Worm (Caenorhabditis elegans) whole organism, L3 larva: ENCODE measurements around the gene pstk-1.

Experiments used
- ZK546.5 ChIP-seq: sonication (generic microtip); optimal IDR thresholded peaks from 2 replicates; lab custom pipeline; 2017; ENCODE audit warnings: missing biosample characterization, missing genetic modification characterization
- aly-2 ChIP-seq: fragments of 150-350 bp; optimal IDR thresholded peaks from 2 replicates; lab custom pipeline; 2014; ENCODE audit warnings: missing biosample characterization, missing genetic modification characterization
- ama-1 ChIP-seq: fragments of 150-350 bp; optimal IDR thresholded peaks from 2 replicates; lab custom pipeline; 2018
- ceh-16 ChIP-seq: sonication (generic microtip); optimal IDR thresholded peaks from 2 replicates; lab custom pipeline; 2017; ENCODE audit warnings: missing biosample characterization, missing genetic modification characterization
- ceh-82 ChIP-seq: fragments of 150-350 bp; optimal IDR thresholded peaks from 2 replicates; lab custom pipeline; 2014; ENCODE audit warnings: missing biosample characterization, missing genetic modification characterization
- ceh-9 ChIP-seq: sonication (generic microtip); optimal IDR thresholded peaks from 2 replicates; lab custom pipeline; 2018; ENCODE audit warnings: missing biosample characterization, missing genetic modification characterization
- daf-12 ChIP-seq: fragments of 150-350 bp; optimal IDR thresholded peaks from 2 replicates; lab custom pipeline; 2014; ENCODE audit warnings: missing biosample characterization, missing genetic modification reagents, missing genetic modification characterization
- egl-27 ChIP-seq: sonication (generic microtip); optimal IDR thresholded peaks from 4 replicates; lab custom pipeline; 2017; ENCODE audit warnings: missing biosample characterization, missing genetic modification reagents, missing genetic modification characterization
- egl-5 ChIP-seq: fragments of 150-350 bp; optimal IDR thresholded peaks from 2 replicates; lab custom pipeline; 2017; ENCODE audit warnings: missing biosample characterization, missing genetic modification reagents, missing genetic modification characterization, inconsistent platforms
- elt-1 ChIP-seq: fragments of 150-350 bp; optimal IDR thresholded peaks from 2 replicates; lab custom pipeline; 2014; ENCODE audit warnings: missing biosample characterization, missing genetic modification characterization
- elt-2 ChIP-seq: sonication (generic microtip); optimal IDR thresholded peaks from 2 replicates; lab custom pipeline; 2016; ENCODE audit warnings: missing genetic modification reagents, mild to moderate bottlenecking, missing genetic modification characterization, missing compliant biosample characterization
- elt-3 ChIP-seq, 3 experiments: fragments of 150-350 bp in 1 of 3; sonication (generic microtip) in 2 of 3; optimal IDR thresholded peaks; 2 replicates in 2 of 3; 4 replicates in 1 of 3; lab custom pipeline; 2014 to 2017; ENCODE audit warnings: missing biosample characterization in 3 of 3, missing genetic modification characterization in 3 of 3
- fkh-2 ChIP-seq: fragments of 150-350 bp; optimal IDR thresholded peaks from 2 replicates; lab custom pipeline; 2014; ENCODE audit warnings: missing biosample characterization, missing genetic modification reagents, missing genetic modification characterization
- hmg-11 ChIP-seq: sonication (generic microtip); optimal IDR thresholded peaks from 2 replicates; lab custom pipeline; 2016; ENCODE audit warnings: missing genetic modification characterization, missing compliant biosample characterization
- jun-1 ChIP-seq: fragments of 150-350 bp; optimal IDR thresholded peaks from 2 replicates; lab custom pipeline; 2014; ENCODE audit warnings: missing biosample characterization, missing genetic modification reagents, missing genetic modification characterization
- lin-15B ChIP-seq: fragments of 150-350 bp; optimal IDR thresholded peaks from 2 replicates; lab custom pipeline; 2014; ENCODE audit warnings: missing biosample characterization, missing genetic modification characterization
- lsy-12 ChIP-seq: sonication (generic microtip); optimal IDR thresholded peaks from 2 replicates; lab custom pipeline; 2016; ENCODE audit warnings: mild to moderate bottlenecking, missing genetic modification characterization, missing compliant biosample characterization
- mml-1 ChIP-seq: fragments of 150-350 bp; sonication (generic microtip); optimal IDR thresholded peaks from 3 replicates; lab custom pipeline; 2014; ENCODE audit warnings: missing biosample characterization, missing genetic modification characterization
- nfya-1 ChIP-seq: sonication (generic microtip); optimal IDR thresholded peaks from 2 replicates; lab custom pipeline; 2017; ENCODE audit warnings: missing genetic modification characterization, mild to moderate bottlenecking, missing compliant biosample characterization, antibody characterized with exemption, moderate library complexity; ENCODE audit not compliant: insufficient read depth
- nhr-11 ChIP-seq: fragments of 150-350 bp; optimal IDR thresholded peaks from 2 replicates; lab custom pipeline; 2014; ENCODE audit warnings: missing biosample characterization, missing genetic modification characterization
- nhr-12 ChIP-seq: fragments of 150-350 bp; optimal IDR thresholded peaks from 2 replicates; lab custom pipeline; 2014; ENCODE audit warnings: missing biosample characterization, missing genetic modification characterization
- nhr-23 ChIP-seq: fragments of 150-350 bp; optimal IDR thresholded peaks from 2 replicates; lab custom pipeline; 2014; ENCODE audit warnings: missing biosample characterization, missing genetic modification reagents, missing genetic modification characterization
- nhr-237 ChIP-seq: fragments of 150-350 bp; optimal IDR thresholded peaks from 2 replicates; lab custom pipeline; 2014; ENCODE audit warnings: missing biosample characterization, missing genetic modification characterization
- nhr-28 ChIP-seq: fragments of 150-350 bp; optimal IDR thresholded peaks from 2 replicates; lab custom pipeline; 2014; ENCODE audit warnings: missing biosample characterization, missing genetic modification characterization
- nhr-43 ChIP-seq: sonication (generic microtip); optimal IDR thresholded peaks from 2 replicates; lab custom pipeline; 2016; ENCODE audit warnings: mild to moderate bottlenecking, missing genetic modification characterization, missing compliant biosample characterization; ENCODE audit not compliant: poor library complexity, severe bottlenecking
- nhr-67 ChIP-seq: fragments of 150-350 bp; optimal IDR thresholded peaks from 2 replicates; lab custom pipeline; 2014; ENCODE audit warnings: missing biosample characterization, missing genetic modification characterization
- nhr-76 ChIP-seq: fragments of 150-350 bp; sonication (generic microtip); optimal IDR thresholded peaks from 5 replicates; lab custom pipeline; 2014; ENCODE audit warnings: missing biosample characterization, missing genetic modification characterization
- pha-4 ChIP-seq: fragments of 150-350 bp; optimal IDR thresholded peaks from 2 replicates; lab custom pipeline; 2014; ENCODE audit warnings: missing biosample characterization, missing genetic modification reagents, missing genetic modification characterization
- pqm-1 ChIP-seq: fragments of 150-350 bp; optimal IDR thresholded peaks from 2 replicates; lab custom pipeline; 2017; ENCODE audit warnings: missing biosample characterization, missing genetic modification characterization, inconsistent platforms
- sea-2 ChIP-seq: fragments of 150-350 bp; sonication (generic microtip); optimal IDR thresholded peaks from 4 replicates; lab custom pipeline; 2014; ENCODE audit warnings: missing biosample characterization, missing genetic modification reagents, missing genetic modification characterization
- skn-1 ChIP-seq: fragments of 150-350 bp; optimal IDR thresholded peaks from 2 replicates; lab custom pipeline; 2014; ENCODE audit warnings: missing biosample characterization, missing genetic modification characterization
- snpc-4 ChIP-seq: fragments of 150-350 bp; optimal IDR thresholded peaks from 2 replicates; lab custom pipeline; 2014; ENCODE audit warnings: missing biosample characterization, missing genetic modification characterization
- tbx-2 ChIP-seq: sonication (generic microtip); optimal IDR thresholded peaks from 2 replicates; lab custom pipeline; 2016; ENCODE audit warnings: mild to moderate bottlenecking, missing genetic modification characterization, missing compliant biosample characterization
- unc-62 ChIP-seq: fragments of 150-350 bp; sonication (generic microtip); optimal IDR thresholded peaks from 4 replicates; lab custom pipeline; 2014; ENCODE audit warnings: missing biosample characterization, missing genetic modification reagents, missing genetic modification characterization
- zag-1 ChIP-seq: fragments of 150-350 bp; optimal IDR thresholded peaks from 2 replicates; lab custom pipeline; 2014; ENCODE audit warnings: missing biosample characterization, missing genetic modification characterization
- ztf-11 ChIP-seq: fragments of 150-350 bp; optimal IDR thresholded peaks from 2 replicates; lab custom pipeline; 2014; ENCODE audit warnings: missing biosample characterization, missing genetic modification characterization

The pstk-1 gene

ce11 chrIII:12426558-12426957 lies 39.9 kb upstream of the pstk-1 start, which contains the start of gene pie-1:
Gene pie-1, plus strand, starts transcription at chrIII:12426893.
- TF ChIP-seq nhr-43 (tag; lab: Kevin White, UChicago): no peak
- no peak for TF ChIP-seq lsy-12 (tag; lab: Kevin White, UChicago)
- TF ChIP-seq nhr-12 (tag; lab: Kevin White, UChicago): no peak
- TF ChIP-seq tbx-2 (tag; lab: Kevin White, UChicago): no peak
- no peak for TF ChIP-seq lin-15B
- TF ChIP-seq nhr-23 (tag; lab: Kevin White, UChicago): no peak
- no peak for TF ChIP-seq nhr-237 (tag; lab: Kevin White, UChicago)
- TF ChIP-seq nhr-67 (tag; lab: Kevin White, UChicago): no peak
- no peak for TF ChIP-seq snpc-4 (tag; lab: Kevin White, UChicago)
- TF ChIP-seq fkh-2: no peak
- no peak for TF ChIP-seq ceh-82
- TF ChIP-seq aly-2 (tag; lab: Kevin White, UChicago): no peak
- TF ChIP-seq elt-3 (tag; optimal IDR thresholded peaks at IDR 0.05; lab: Kevin White, UChicago): no peak

- TF ChIP-seq egl-5 (tag; lab: Kevin White, UChicago): no peak
- TF ChIP-seq hmg-11: no peak
- TF ChIP-seq jun-1: no peak
- TF ChIP-seq tbx-2 (tag; lab: Kevin White, UChicago): no peak
- peak; percentile 79 for TF ChIP-seq elt-1 (tag; lab: Kevin White, UChicago)
- no peak for TF ChIP-seq lsy-12 (tag; lab: Kevin White, UChicago)
- TF ChIP-seq nhr-67 (tag; lab: Kevin White, UChicago): no peak
- no peak for TF ChIP-seq daf-12 (tag; lab: Kevin White, UChicago)
- no peak for TF ChIP-seq nfya-1
Measured at ce11 chrIII:12427527-12428263, 38.7 kb upstream of the pstk-1 start.

- no peak for TF ChIP-seq nhr-11 (tag; lab: Kevin White, UChicago)
- no peak for TF ChIP-seq sea-2 (GFP tag; lab: Kevin White, UChicago)
- no peak for TF ChIP-seq tbx-2 (tag; lab: Kevin White, UChicago)
- TF ChIP-seq pha-4 (tag; lab: Kevin White, UChicago): no peak
- TF ChIP-seq elt-2 (tag; lab: Kevin White, UChicago): no peak
- no peak for TF ChIP-seq elt-3 (tag; optimal IDR thresholded peaks at IDR 0.05; lab: Kevin White, UChicago)
- TF ChIP-seq unc-62 (GFP tag; lab: Kevin White, UChicago): no peak
- TF ChIP-seq elt-1 (tag; lab: Kevin White, UChicago): no peak
- no peak for TF ChIP-seq pqm-1 (tag; lab: Kevin White, UChicago)
- TF ChIP-seq lsy-12 (tag; lab: Kevin White, UChicago): no peak
- TF ChIP-seq mml-1: no peak
- no peak for TF ChIP-seq jun-1
- no peak for TF ChIP-seq ama-1
- TF ChIP-seq skn-1 (tag; lab: Kevin White, UChicago): no peak
- TF ChIP-seq nhr-12 (tag; lab: Kevin White, UChicago): no peak
Measured at ce11 chrIII:12428264-12428627, 38.2 kb upstream of the pstk-1 start.

- TF ChIP-seq nhr-237 (tag; lab: Kevin White, UChicago): no peak
- TF ChIP-seq egl-27: no peak
- TF ChIP-seq nhr-11 (tag; lab: Kevin White, UChicago): no peak
- no peak for TF ChIP-seq ceh-9 (tag; lab: Kevin White, UChicago)
- TF ChIP-seq lin-15B: no peak
- TF ChIP-seq ZK546.5 (tag; lab: Kevin White, UChicago): no peak
- TF ChIP-seq zag-1 (tag; lab: Kevin White, UChicago): no peak
- no peak for TF ChIP-seq ceh-16 (tag; lab: Kevin White, UChicago)
- TF ChIP-seq ama-1: no peak
- TF ChIP-seq nhr-43 (tag; lab: Kevin White, UChicago): no peak
- no peak for TF ChIP-seq sea-2 (GFP tag; lab: Kevin White, UChicago)
- TF ChIP-seq nhr-28: no peak
- TF ChIP-seq snpc-4 (tag; lab: Kevin White, UChicago): no peak
- TF ChIP-seq nhr-76: no peak
- TF ChIP-seq tbx-2 (tag; lab: Kevin White, UChicago): no peak
- no peak for TF ChIP-seq nhr-23 (tag; lab: Kevin White, UChicago)
- no peak for TF ChIP-seq nhr-67 (tag; lab: Kevin White, UChicago)
- no peak for TF ChIP-seq ztf-11 (tag; lab: Kevin White, UChicago)
- TF ChIP-seq elt-1 (tag; lab: Kevin White, UChicago): no peak
Measured at ce11 chrIII:12428799-12429351, 37.5 kb upstream of the pstk-1 start.
